Worm (Caenorhabditis elegans): Measurements from ENCODE around the gene C15F1.5.

- no peak for TF ChIP-seq xnd-1 (tag; optimal IDR thresholded peaks at IDR 0.05)
- no peak for TF ChIP-seq nhr-90 (tag; optimal IDR thresholded peaks at IDR 0.05)
- TF ChIP-seq akir-1 (GFP tag; optimal IDR thresholded peaks at IDR 0.05), result no peak
- TF ChIP-seq unc-62 (GFP tag; optimal IDR thresholded peaks at IDR 0.05), result no peak
- no peak for TF ChIP-seq attf-6 (GFP tag; IDR thresholded peaks at IDR 0.05)
- no peak for TF ChIP-seq C06A6.2 (GFP tag; conservative IDR thresholded peaks at IDR 0.05)
- TF ChIP-seq ztf-28 (GFP tag; IDR thresholded peaks at IDR 0.05), result no peak
- no peak for TF ChIP-seq Y53F4B.3 (GFP tag; IDR thresholded peaks at IDR 0.05)
- TF ChIP-seq ceh-100 (GFP tag; IDR thresholded peaks at IDR 0.05), result no peak
- no peak for TF ChIP-seq ama-1 (optimal IDR thresholded peaks at IDR 0.05)
- no peak for TF ChIP-seq ama-1 (GFP tag; optimal IDR thresholded peaks at IDR 0.05)
- no peak for TF ChIP-seq F23B12.7 (tag; optimal IDR thresholded peaks at IDR 0.05; ENCODE audit: insufficient read depth)
- TF ChIP-seq T26A5.8 (tag; optimal IDR thresholded peaks at IDR 0.05), result no peak
- no peak for TF ChIP-seq aptf-3 (GFP tag; IDR thresholded peaks at IDR 0.05)
Observed at ce11 chrII:6940726-6941230, 29.6 kb downstream of the C15F1.5 start.
